Worm (Caenorhabditis elegans) whole organism, L2 larva: ENCODE measurements around the gene W05B2.2.

Experiments
- R02D3.7 ChIP-seq: fragments of 150-350 bp; optimal IDR thresholded peaks from 2 replicates; lab custom pipeline; 2014; ENCODE audit warnings: missing biosample characterization, missing genetic modification characterization
- ama-1 ChIP-seq: fragments of 150-350 bp; optimal IDR thresholded peaks from 2 replicates; lab custom pipeline; 2018; ENCODE audit warnings: inconsistent platforms
- blmp-1 ChIP-seq: sonication (generic microtip); optimal IDR thresholded peaks from 2 replicates; lab custom pipeline; 2017; ENCODE audit warnings: missing genetic modification characterization, mild to moderate bottlenecking, missing compliant biosample characterization, antibody characterized with exemption, moderate library complexity; ENCODE audit not compliant: insufficient read depth
- ceh-82 ChIP-seq: fragments of 150-350 bp; optimal IDR thresholded peaks from 2 replicates; lab custom pipeline; 2014; ENCODE audit warnings: missing biosample characterization, missing genetic modification characterization
- crh-2 ChIP-seq: sonication (generic microtip); optimal IDR thresholded peaks from 2 replicates; lab custom pipeline; 2017; ENCODE audit warnings: missing biosample characterization, missing genetic modification characterization
- egl-27 ChIP-seq: sonication (generic microtip); optimal IDR thresholded peaks from 3 replicates; lab custom pipeline; 2017; ENCODE audit warnings: missing biosample characterization, missing genetic modification reagents, missing genetic modification characterization
- lin-39 ChIP-seq: fragments of 150-350 bp; optimal IDR thresholded peaks from 2 replicates; lab custom pipeline; 2014; ENCODE audit warnings: missing biosample characterization, missing genetic modification reagents, missing genetic modification characterization
- mdl-1 ChIP-seq, 2 experiments: fragments of 150-350 bp in 1 of 2; sonication (generic microtip) in 1 of 2; optimal IDR thresholded peaks; 2 replicates each; lab custom pipeline; 2017; ENCODE audit warnings: missing biosample characterization in 2 of 2, missing genetic modification characterization in 2 of 2
- nhr-12 ChIP-seq: fragments of 150-350 bp; optimal IDR thresholded peaks from 2 replicates; lab custom pipeline; 2014; ENCODE audit warnings: missing biosample characterization, missing genetic modification characterization
- nhr-6 ChIP-seq: fragments of 150-350 bp; optimal IDR thresholded peaks from 2 replicates; lab custom pipeline; 2014; ENCODE audit warnings: missing biosample characterization, missing genetic modification characterization
- peb-1 ChIP-seq: fragments of 150-350 bp; optimal IDR thresholded peaks from 2 replicates; lab custom pipeline; 2014; ENCODE audit warnings: missing biosample characterization, missing genetic modification characterization
- zag-1 ChIP-seq: fragments of 150-350 bp; optimal IDR thresholded peaks from 2 replicates; lab custom pipeline; 2014; ENCODE audit warnings: missing biosample characterization, missing genetic modification characterization

- no peak for TF ChIP-seq ama-1
- no peak for TF ChIP-seq mdl-1 (tag; optimal IDR thresholded peaks at IDR 0.05; lab: Kevin White, UChicago)
- TF ChIP-seq lin-39, result no peak
- no peak for TF ChIP-seq blmp-1 (tag; lab: Kevin White, UChicago)
- no peak for TF ChIP-seq nhr-6 (tag; lab: Kevin White, UChicago)
- no peak for TF ChIP-seq zag-1
- no peak for TF ChIP-seq nhr-12 (tag; lab: Kevin White, UChicago)
- no peak for TF ChIP-seq R02D3.7 (tag; lab: Kevin White, UChicago)
- TF ChIP-seq peb-1 (tag; lab: Kevin White, UChicago), result no peak
- no peak for TF ChIP-seq crh-2 (tag; lab: Kevin White, UChicago)
- TF ChIP-seq ceh-82, result no peak
- no peak for TF ChIP-seq egl-27
Observed at ce11 chrIII:10935944-10936343, 31.0 kb downstream of the W05B2.2 start, which contains the start of gene rle-1.
